Fruit fly (Drosophila melanogaster) whole organism, prepupa: ENCODE data around the gene CG13258.
A peak's percentile ranks its signal among the peaks of the same experiment; 100 is the strongest.

Source experiments
- Blimp-1 ChIP-seq: fragments of 200-800 bp; sonication (Bioruptor generic); optimal IDR thresholded peaks from 3 replicates; lab custom pipeline; 2017; ENCODE audit warnings: missing biosample characterization, missing genetic modification characterization, mild to moderate bottlenecking, moderate library complexity, missing genetic modification reagents
- CG10631 ChIP-seq: fragments of 200-800 bp; sonication (Bioruptor generic); optimal IDR thresholded peaks from 2 replicates; lab custom pipeline; 2016; ENCODE audit warnings: missing biosample characterization, missing genetic modification characterization
- CG11294 ChIP-seq: fragments of 200-800 bp; sonication (Bioruptor generic); IDR thresholded peaks from 2 replicates; pipeline ENCODE4 v1.3.6; 2022; ENCODE audit warnings: missing biosample characterization, missing genetic modification characterization
- CG11762 ChIP-seq: fragments of 200-800 bp; sonication (Bioruptor generic); optimal IDR thresholded peaks from 3 replicates; lab custom pipeline; 2016; ENCODE audit warnings: missing biosample characterization, missing genetic modification characterization; ENCODE audit not compliant: insufficient read depth
- CG11902 ChIP-seq: fragments of 200-800 bp; sonication (Bioruptor generic); optimal IDR thresholded peaks from 3 replicates; lab custom pipeline; 2016; ENCODE audit warnings: missing biosample characterization, missing genetic modification characterization
- CG15336 ChIP-seq: fragments of 200-800 bp; sonication (Bioruptor generic); IDR thresholded peaks from 2 replicates; pipeline ENCODE4 v1.3.6; 2022; ENCODE audit warnings: missing biosample characterization, missing genetic modification characterization
- CG1621 ChIP-seq: fragments of 200-800 bp; sonication (Bioruptor generic); optimal IDR thresholded peaks from 3 replicates; lab custom pipeline; 2018; ENCODE audit warnings: missing biosample characterization, mild to moderate bottlenecking, missing genetic modification characterization
- CG16779 ChIP-seq: fragments of 200-800 bp; sonication (Bioruptor generic); optimal IDR thresholded peaks from 3 replicates; lab custom pipeline; 2017; ENCODE audit warnings: missing biosample characterization, mild to moderate bottlenecking, missing genetic modification characterization
- CG31627 ChIP-seq: fragments of 200-800 bp; sonication (Bioruptor generic); optimal IDR thresholded peaks from 3 replicates; lab custom pipeline; 2016; ENCODE audit warnings: missing biosample characterization, missing genetic modification characterization
- CG32006 ChIP-seq: fragments of 200-800 bp; sonication (Bioruptor generic); optimal IDR thresholded peaks from 3 replicates; lab custom pipeline; 2017; ENCODE audit warnings: missing biosample characterization, mild to moderate bottlenecking, missing genetic modification characterization
- CG34406 ChIP-seq: fragments of 200-800 bp; sonication (Bioruptor generic); optimal IDR thresholded peaks from 3 replicates; lab custom pipeline; 2016; ENCODE audit warnings: missing biosample characterization, missing genetic modification characterization
- CG3919 ChIP-seq: fragments of 200-800 bp; sonication (Bioruptor generic); optimal IDR thresholded peaks from 3 replicates; lab custom pipeline; 2016; ENCODE audit warnings: missing biosample characterization, missing genetic modification characterization
- CG4318 ChIP-seq: fragments of 200-800 bp; sonication (Bioruptor generic); optimal IDR thresholded peaks from 3 replicates; lab custom pipeline; 2017; ENCODE audit warnings: missing biosample characterization, mild to moderate bottlenecking, missing genetic modification characterization
- CG6163 ChIP-seq: fragments of 200-800 bp; sonication (Bioruptor generic); IDR thresholded peaks from 3 replicates; pipeline ENCODE4 v1.3.6; 2022; ENCODE audit warnings: missing biosample characterization, missing genetic modification characterization
- CG6276 ChIP-seq: fragments of 200-800 bp; sonication (Bioruptor generic); optimal IDR thresholded peaks from 2 replicates; lab custom pipeline; 2017; ENCODE audit warnings: missing biosample characterization, mild to moderate bottlenecking, missing genetic modification characterization
- CG6792 ChIP-seq: fragments of 200-800 bp; sonication (Bioruptor generic); optimal IDR thresholded peaks from 3 replicates; lab custom pipeline; 2016; ENCODE audit warnings: missing biosample characterization, missing genetic modification characterization
- CG6808 ChIP-seq: fragments of 200-800 bp; sonication (Bioruptor generic); optimal IDR thresholded peaks from 3 replicates; lab custom pipeline; 2017; ENCODE audit warnings: missing biosample characterization, missing genetic modification characterization, mild to moderate bottlenecking, moderate library complexity, missing genetic modification reagents
- CG6854 ChIP-seq: fragments of 200-800 bp; sonication (Bioruptor generic); optimal IDR thresholded peaks from 2 replicates; lab custom pipeline; 2017; ENCODE audit warnings: missing biosample characterization, mild to moderate bottlenecking, missing genetic modification characterization
- CG7368 ChIP-seq: fragments of 200-800 bp; sonication (Bioruptor generic); optimal IDR thresholded peaks from 3 replicates; lab custom pipeline; 2016; ENCODE audit warnings: missing biosample characterization, missing genetic modification characterization
- CG8119 ChIP-seq: fragments of 200-800 bp; sonication (Bioruptor generic); IDR thresholded peaks from 3 replicates; pipeline ENCODE4 v1.3.6; 2022; ENCODE audit warnings: missing biosample characterization, missing genetic modification characterization
- CG8319 ChIP-seq: fragments of 200-800 bp; sonication (Bioruptor generic); optimal IDR thresholded peaks from 3 replicates; lab custom pipeline; 2016; ENCODE audit warnings: missing biosample characterization, missing genetic modification characterization
- CG8632 ChIP-seq: fragments of 200-800 bp; sonication (Bioruptor generic); optimal IDR thresholded peaks from 3 replicates; lab custom pipeline; 2016; ENCODE audit warnings: missing biosample characterization, missing genetic modification characterization
- CG9139 ChIP-seq: fragments of 200-800 bp; sonication (Bioruptor generic); optimal IDR thresholded peaks from 3 replicates; lab custom pipeline; 2017; ENCODE audit warnings: missing biosample characterization, mild to moderate bottlenecking, missing genetic modification characterization
- Eip75B ChIP-seq: fragments of 200-800 bp; sonication (Bioruptor generic); optimal IDR thresholded peaks from 3 replicates; lab custom pipeline; 2016; ENCODE audit warnings: missing biosample characterization, missing genetic modification characterization
- Eip78C ChIP-seq: fragments of 200-800 bp; sonication (Bioruptor generic); peaks from one replicate; lab custom pipeline; 2016; ENCODE audit warnings: missing biosample characterization, missing genetic modification characterization
- Eip93F ChIP-seq: fragments of 200-800 bp; sonication (Bioruptor generic); optimal IDR thresholded peaks from 2 replicates; lab custom pipeline; 2016; ENCODE audit warnings: missing biosample characterization, mild to moderate bottlenecking, missing genetic modification characterization
- Ets21C ChIP-seq: fragments of 200-800 bp; sonication (Bioruptor generic); optimal IDR thresholded peaks from 3 replicates; lab custom pipeline; 2016; ENCODE audit warnings: missing biosample characterization, missing genetic modification characterization
- Gug ChIP-seq: fragments of 200-800 bp; sonication (Bioruptor generic); IDR thresholded peaks from 2 replicates; pipeline ENCODE4 v1.3.6; 2022; ENCODE audit warnings: missing biosample characterization, missing genetic modification characterization
- Hr38 ChIP-seq: sonication (Bioruptor generic); optimal IDR thresholded peaks from 2 replicates; lab custom pipeline; 2016; ENCODE audit warnings: missing biosample characterization, missing genetic modification characterization
- Hr39 ChIP-seq: fragments of 200-800 bp; sonication (Bioruptor generic); optimal IDR thresholded peaks from 2 replicates; lab custom pipeline; 2016; ENCODE audit warnings: missing biosample characterization, missing genetic modification characterization
- Hr4 ChIP-seq: fragments of 200-800 bp; sonication (Bioruptor generic); optimal IDR thresholded peaks from 3 replicates; lab custom pipeline; 2016; ENCODE audit warnings: missing biosample characterization, missing genetic modification characterization
- Lpt ChIP-seq: fragments of 200-800 bp; sonication (Bioruptor generic); optimal IDR thresholded peaks from 3 replicates; lab custom pipeline; 2016; ENCODE audit warnings: missing biosample characterization, missing genetic modification characterization
- Met ChIP-seq: fragments of 200-800 bp; sonication (Bioruptor generic); optimal IDR thresholded peaks from 3 replicates; lab custom pipeline; 2016; ENCODE audit warnings: missing biosample characterization, missing genetic modification characterization
- OdsH ChIP-seq: fragments of 200-800 bp; sonication (Bioruptor generic); optimal IDR thresholded peaks from 3 replicates; lab custom pipeline; 2016; ENCODE audit warnings: missing biosample characterization, missing genetic modification characterization
- Smox ChIP-seq: fragments of 200-800 bp; sonication (Bioruptor generic); optimal IDR thresholded peaks from 3 replicates; lab custom pipeline; 2016; ENCODE audit warnings: missing biosample characterization, missing genetic modification characterization
- Sox102F ChIP-seq: fragments of 200-800 bp; sonication (Bioruptor generic); optimal IDR thresholded peaks from 2 replicates; lab custom pipeline; 2016; ENCODE audit warnings: missing biosample characterization, mild to moderate bottlenecking, missing genetic modification characterization
- achi ChIP-seq: fragments of 200-800 bp; sonication (Bioruptor generic); optimal IDR thresholded peaks from 3 replicates; lab custom pipeline; 2016; ENCODE audit warnings: missing biosample characterization, missing genetic modification characterization
- cyc ChIP-seq: fragments of 200-800 bp; sonication (Bioruptor generic); optimal IDR thresholded peaks from 3 replicates; lab custom pipeline; 2016; ENCODE audit warnings: missing biosample characterization, missing genetic modification characterization
- eg ChIP-seq: fragments of 200-800 bp; sonication (Bioruptor generic); IDR thresholded peaks from 3 replicates; pipeline ENCODE4 v1.3.6; 2022; ENCODE audit warnings: missing biosample characterization, missing genetic modification characterization
- esn ChIP-seq: fragments of 200-800 bp; sonication (Bioruptor generic); optimal IDR thresholded peaks from 2 replicates; lab custom pipeline; 2016; ENCODE audit warnings: missing biosample characterization, mild to moderate bottlenecking, missing genetic modification characterization, moderate library complexity
- fd59A ChIP-seq: fragments of 200-800 bp; sonication (Bioruptor generic); optimal IDR thresholded peaks from 2 replicates; lab custom pipeline; 2017; ENCODE audit warnings: missing biosample characterization, mild to moderate bottlenecking, missing genetic modification characterization, missing genetic modification reagents
- fkh ChIP-seq: fragments of 200-800 bp; sonication (Bioruptor generic); optimal IDR thresholded peaks from 3 replicates; lab custom pipeline; 2017; ENCODE audit warnings: missing biosample characterization, mild to moderate bottlenecking, missing genetic modification characterization, moderate library complexity
- net ChIP-seq: fragments of 200-800 bp; sonication (Bioruptor generic); optimal IDR thresholded peaks from 3 replicates; lab custom pipeline; 2016; ENCODE audit warnings: missing biosample characterization, missing genetic modification characterization
- pdm3 ChIP-seq: fragments of 200-800 bp; sonication (Bioruptor generic); optimal IDR thresholded peaks from 3 replicates; lab custom pipeline; 2016; ENCODE audit warnings: missing biosample characterization, missing genetic modification characterization
- salr ChIP-seq, 2 experiments: fragments of 200-800 bp; sonication (Bioruptor generic); optimal IDR thresholded peaks; 3 replicates each; lab custom pipeline; 2016 to 2018; ENCODE audit warnings: missing biosample characterization in 2 of 2, missing genetic modification characterization in 2 of 2, mild to moderate bottlenecking in 1 of 2
- ss ChIP-seq, 2 experiments: fragments of 200-800 bp; sonication (Bioruptor generic); optimal IDR thresholded peaks; 2 replicates in 1 of 2; 3 replicates in 1 of 2; lab custom pipeline; 2017 to 2018; ENCODE audit warnings: mild to moderate bottlenecking in 2 of 2, missing biosample characterization in 2 of 2, missing genetic modification characterization in 2 of 2, moderate library complexity in 1 of 2
- svp ChIP-seq: fragments of 200-800 bp; sonication (Bioruptor generic); peaks from one replicate; lab custom pipeline; 2016; ENCODE audit warnings: missing biosample characterization, missing genetic modification characterization
- vri ChIP-seq: fragments of 200-800 bp; sonication (Bioruptor generic); optimal IDR thresholded peaks from 3 replicates; lab custom pipeline; 2016; ENCODE audit warnings: missing biosample characterization, mild to moderate bottlenecking, missing genetic modification characterization

CG13258 gene

DNA sequence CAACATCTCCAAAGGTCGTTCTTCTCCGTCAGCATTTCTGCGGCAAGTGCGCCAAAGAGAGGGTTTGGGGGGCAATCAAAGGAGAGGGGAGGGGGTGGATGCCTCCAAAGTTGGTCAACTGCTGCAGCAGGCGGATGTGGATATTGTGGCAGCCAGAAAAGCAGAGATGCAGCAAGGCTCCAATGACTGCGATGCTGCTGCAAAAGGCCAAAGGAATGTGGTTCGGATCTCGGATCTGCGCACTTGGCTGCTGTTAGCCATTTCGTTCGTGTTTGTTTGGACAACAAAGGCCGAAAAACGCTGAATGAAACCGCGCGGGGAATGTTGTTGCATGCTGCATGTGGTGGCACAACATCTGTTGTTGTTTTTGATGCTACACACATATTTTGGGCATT, 10.8 kb downstream of the CG13258 start:
- TF ChIP-seq CG11294 (GFP tag; lab: Robert Waterston, UW) (no peak), Hr39 (GFP tag; lab: Kevin White, UChicago) (peak; percentile 24), esn (GFP tag; lab: Kevin White, UChicago) (no peak), cyc (GFP tag; lab: Kevin White, UChicago) (peak; percentile 43), Lpt (GFP tag; lab: Kevin White, UChicago) (peak; percentile 5), CG11762 (no peak), CG15336 (no peak), Eip78C (GFP tag; lab: Kevin White, UChicago) (no peak), Eip75B (no peak), CG6792 (GFP tag; lab: Kevin White, UChicago) (no peak), CG6163 (peak; percentile 21; the same call in 1 of the 3 replicates), CG10631 (GFP tag; lab: Kevin White, UChicago) (no peak), CG7368 (GFP tag; lab: Kevin White, UChicago) (no peak), CG6854 (GFP tag; lab: Kevin White, UChicago) (peak; percentile 1), vri (GFP tag; lab: Kevin White, UChicago) (peak; percentile 13)

DNA sequence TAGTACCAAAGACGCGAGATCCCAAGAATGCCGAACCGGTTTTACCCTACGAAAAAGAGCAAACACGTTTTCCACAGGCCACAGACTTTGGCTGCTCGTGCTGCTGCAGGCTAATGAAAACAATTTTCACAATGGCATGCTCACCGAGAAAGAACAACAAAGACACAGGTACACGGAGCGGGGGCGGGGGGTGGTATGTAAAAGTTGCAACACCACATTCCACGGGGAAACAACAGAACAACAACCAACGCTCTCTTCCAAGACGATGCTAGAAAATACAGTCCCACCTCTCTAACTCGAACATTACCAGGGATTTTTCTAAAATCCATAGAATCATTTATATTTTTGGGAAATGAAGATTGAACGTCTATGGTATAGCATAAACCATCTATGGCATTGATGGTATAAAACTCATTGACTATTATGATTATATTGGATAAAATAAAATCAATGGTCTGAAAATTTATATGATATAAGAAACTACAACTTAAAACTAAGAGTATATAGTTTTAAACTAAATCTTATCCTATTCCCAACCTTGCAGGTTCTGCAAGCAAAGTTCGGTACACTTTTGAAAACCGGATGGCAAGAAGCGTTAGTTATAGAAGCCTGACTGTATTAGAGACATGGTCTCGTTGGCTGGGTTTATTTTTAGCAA, 11.3 kb downstream of the CG13258 start:
- TF ChIP-seq eg (GFP tag; lab: Robert Waterston, UW), result no peak
- no peak for TF ChIP-seq CG11294 (GFP tag; lab: Robert Waterston, UW)
- peak; percentile 45 for TF ChIP-seq CG6808 (GFP tag; lab: Kevin White, UChicago)
- no peak for TF ChIP-seq CG1621 (tag; lab: Kevin White, UChicago)
- no peak for TF ChIP-seq CG8319
- peak; percentile 13 for TF ChIP-seq Hr39 (GFP tag; lab: Kevin White, UChicago)
- TF ChIP-seq Ets21C (GFP tag; lab: Kevin White, UChicago), result no peak
- no peak for TF ChIP-seq CG6163
- no peak for TF ChIP-seq Sox102F
- no peak for TF ChIP-seq CG9139 (GFP tag; lab: Kevin White, UChicago)
- peak; percentile 40; the same call in 1 of the 2 replicates for TF ChIP-seq CG15336
- no peak for TF ChIP-seq Hr38 (GFP tag; lab: Kevin White, UChicago)
- TF ChIP-seq achi, result peak; percentile 50
- TF ChIP-seq CG4318, result peak; percentile 51
- peak; percentile 6 for TF ChIP-seq CG31627 (GFP tag; lab: Kevin White, UChicago)
- no peak; the same call in 1 of the 2 replicates for TF ChIP-seq Gug (GFP tag; lab: Robert Waterston, UW)
- no peak for TF ChIP-seq net
- peak; percentile 67 for TF ChIP-seq Eip78C (GFP tag; lab: Kevin White, UChicago)
- no peak for TF ChIP-seq Eip93F (GFP tag; lab: Kevin White, UChicago)
- no peak for TF ChIP-seq CG6792 (GFP tag; lab: Kevin White, UChicago)
- peak; percentile 11 for TF ChIP-seq CG6276 (GFP tag; lab: Kevin White, UChicago)
- TF ChIP-seq CG32006 (GFP tag; lab: Kevin White, UChicago), result peak; percentile 81
- no peak for TF ChIP-seq cyc (GFP tag; lab: Kevin White, UChicago)
- TF ChIP-seq CG8119, result peak; percentile 62
- TF ChIP-seq Blimp-1 (GFP tag; lab: Kevin White, UChicago), result no peak
- no peak for TF ChIP-seq fkh (GFP tag; lab: Kevin White, UChicago)
- TF ChIP-seq salr (GFP tag; optimal IDR thresholded peaks at IDR 0.05; lab: Kevin White, UChicago), result peak in 1 of 2 experiments; percentile 46
- no peak for TF ChIP-seq esn (GFP tag; lab: Kevin White, UChicago)
- peak; percentile 38 for TF ChIP-seq fd59A (GFP tag; lab: Kevin White, UChicago)
- TF ChIP-seq CG16779 (tag; lab: Kevin White, UChicago), result no peak
- TF ChIP-seq ss (GFP tag; optimal IDR thresholded peaks at IDR 0.05; lab: Kevin White, UChicago), result no peak
- TF ChIP-seq svp (GFP tag; lab: Kevin White, UChicago), result peak; percentile 44
- TF ChIP-seq Smox (GFP tag; lab: Kevin White, UChicago), result peak; percentile 15
- no peak for TF ChIP-seq Lpt (GFP tag; lab: Kevin White, UChicago)
- TF ChIP-seq OdsH, result peak; percentile 44
- TF ChIP-seq CG34406 (GFP tag; lab: Kevin White, UChicago), result no peak
- peak; percentile 52 for TF ChIP-seq Hr4 (GFP tag; lab: Kevin White, UChicago)
- no peak for TF ChIP-seq vri (GFP tag; lab: Kevin White, UChicago)
- no peak for TF ChIP-seq CG8632 (GFP tag; lab: Kevin White, UChicago)
- TF ChIP-seq CG10631 (GFP tag; lab: Kevin White, UChicago), result peak; percentile 62
- peak; percentile 50 for TF ChIP-seq Met (GFP tag; lab: Kevin White, UChicago)
- no peak for TF ChIP-seq CG6854 (GFP tag; lab: Kevin White, UChicago)
- no peak for TF ChIP-seq CG11902 (GFP tag; lab: Kevin White, UChicago)
- TF ChIP-seq CG3919, result peak; percentile 1
- peak; percentile 56 for TF ChIP-seq pdm3
